Fruit fly (Drosophila melanogaster) whole organism, embryonic: ENCODE results near the gene CG31358.

Experiments used
- Awh ChIP-seq: fragments of 200-800 bp; sonication (Bioruptor generic); IDR thresholded peaks from 2 replicates; pipeline ENCODE4, ENCODE4 v1.3.6; 2022; ENCODE audit warnings: missing biosample characterization, missing genetic modification characterization
- CG10267 ChIP-seq: fragments of 200-800 bp; sonication (Bioruptor generic); optimal IDR thresholded peaks from 2 replicates; lab custom pipeline; 2018; ENCODE audit warnings: missing biosample characterization, mild to moderate bottlenecking, missing genetic modification characterization, moderate library complexity
- CG10543 ChIP-seq: fragments of 200-800 bp; sonication (Bioruptor generic); optimal IDR thresholded peaks from 3 replicates; lab custom pipeline; 2017; ENCODE audit warnings: missing biosample characterization, mild to moderate bottlenecking, missing genetic modification characterization, moderate library complexity
- CG11696 ChIP-seq: fragments of 200-800 bp; sonication (Bioruptor generic); IDR thresholded peaks from 2 replicates; pipeline ENCODE4 v1.3.6; 2022; ENCODE audit warnings: missing biosample characterization, missing genetic modification characterization
- CG14441 ChIP-seq: fragments of 200-800 bp; sonication (Bioruptor generic); IDR thresholded peaks from 2 replicates; pipeline ENCODE4 v1.3.6; 2022; ENCODE audit warnings: missing biosample characterization, missing genetic modification characterization
- CG15479 ChIP-seq: fragments of 200-800 bp; sonication (Bioruptor generic); optimal IDR thresholded peaks from 3 replicates; lab custom pipeline; 2019; ENCODE audit warnings: missing biosample characterization, mild to moderate bottlenecking, missing genetic modification characterization, moderate library complexity
- CG15514 ChIP-seq: fragments of 200-800 bp; sonication (Bioruptor generic); optimal IDR thresholded peaks from 3 replicates; lab custom pipeline; 2017; ENCODE audit warnings: missing biosample characterization, missing genetic modification characterization, mild to moderate bottlenecking, moderate library complexity, missing genetic modification reagents
- CG17186 ChIP-seq: fragments of 200-800 bp; sonication (Bioruptor generic); optimal IDR thresholded peaks from 3 replicates; lab custom pipeline; 2017; ENCODE audit warnings: missing biosample characterization, missing genetic modification reagents, missing genetic modification characterization
- CG17385 ChIP-seq: fragments of 200-800 bp; sonication (Bioruptor generic); optimal IDR thresholded peaks from 3 replicates; lab custom pipeline; 2018; ENCODE audit warnings: missing biosample characterization, mild to moderate bottlenecking, missing genetic modification characterization
- CG30020 ChIP-seq: fragments of 200-800 bp; optimal IDR thresholded peaks from 2 replicates; lab custom pipeline; 2019; ENCODE audit warnings: missing biosample characterization, mild to moderate bottlenecking, missing genetic modification characterization, moderate library complexity
- CG34376 ChIP-seq: fragments of 200-800 bp; sonication (Bioruptor generic); optimal IDR thresholded peaks from 2 replicates; lab custom pipeline; 2018; ENCODE audit warnings: missing biosample characterization, mild to moderate bottlenecking, missing genetic modification characterization
- CG34422 ChIP-seq: fragments of 200-800 bp; sonication (Bioruptor generic); IDR thresholded peaks from 3 replicates; pipeline ENCODE4 v1.3.6; 2022; ENCODE audit warnings: missing biosample characterization, missing genetic modification characterization
- CG4617 ChIP-seq: fragments of 200-800 bp; sonication (Bioruptor generic); optimal IDR thresholded peaks from 3 replicates; lab custom pipeline; 2016; ENCODE audit warnings: missing biosample characterization, missing genetic modification characterization, borderline replicate concordance
- CG4854 ChIP-seq: fragments of 200-800 bp; sonication (Bioruptor generic); optimal IDR thresholded peaks from 2 replicates; lab custom pipeline; 2016; ENCODE audit warnings: missing biosample characterization, missing genetic modification characterization, inconsistent platforms
- CG6654 ChIP-seq: fragments of 200-800 bp; sonication (Bioruptor generic); optimal IDR thresholded peaks from 2 replicates; lab custom pipeline; 2017; ENCODE audit warnings: missing biosample characterization, mild to moderate bottlenecking, missing genetic modification characterization
- CG7271 ChIP-seq: fragments of 200-800 bp; sonication (Bioruptor generic); optimal IDR thresholded peaks from 2 replicates; lab custom pipeline; 2018; ENCODE audit warnings: missing biosample characterization, mild to moderate bottlenecking, missing genetic modification characterization, moderate library complexity
- CG8281 ChIP-seq: fragments of 200-800 bp; sonication (Bioruptor generic); optimal IDR thresholded peaks from 2 replicates; lab custom pipeline; 2018; ENCODE audit warnings: missing biosample characterization, mild to moderate bottlenecking, missing genetic modification characterization, moderate library complexity
- CG8924 ChIP-seq: fragments of 200-800 bp; optimal IDR thresholded peaks from 3 replicates; lab custom pipeline; 2019; ENCODE audit warnings: missing biosample characterization, mild to moderate bottlenecking, missing genetic modification characterization, moderate library complexity
- CG8944 ChIP-seq: fragments of 200-800 bp; sonication (Bioruptor generic); optimal IDR thresholded peaks from 3 replicates; lab custom pipeline; 2016; ENCODE audit warnings: missing biosample characterization, missing genetic modification characterization
- Camta ChIP-seq: fragments of 200-800 bp; sonication (Bioruptor generic); optimal IDR thresholded peaks from 2 replicates; lab custom pipeline; 2016; ENCODE audit warnings: missing biosample characterization, missing genetic modification characterization
- CkIIα-i1 ChIP-seq: fragments of 200-800 bp; sonication (Bioruptor generic); IDR thresholded peaks from 2 replicates; pipeline ENCODE4 v1.3.6; 2022; ENCODE audit warnings: missing biosample characterization, missing genetic modification characterization
- D19A ChIP-seq: fragments of 200-800 bp; optimal IDR thresholded peaks from 3 replicates; lab custom pipeline; 2019; ENCODE audit warnings: missing biosample characterization, mild to moderate bottlenecking, missing genetic modification characterization, moderate library complexity
- Dad ChIP-seq: fragments of 200-800 bp; sonication (Bioruptor generic); optimal IDR thresholded peaks from 3 replicates; lab custom pipeline; 2016; ENCODE audit warnings: missing biosample characterization, missing genetic modification characterization
- Eip74EF ChIP-seq, 2 experiments: fragments of 200-800 bp in 1 of 2; fragments of >200 bp in 1 of 2; sonication (Bioruptor generic) in 1 of 2; optimal IDR thresholded peaks; 2 replicates each; lab custom pipeline; 2017 to 2019; ENCODE audit warnings: missing biosample characterization in 2 of 2, missing genetic modification characterization in 2 of 2, mild to moderate bottlenecking in 1 of 2, moderate library complexity in 1 of 2
- Hr51 ChIP-seq, 2 experiments: fragments of 200-800 bp; sonication (Bioruptor generic); optimal IDR thresholded peaks; 2 replicates in 1 of 2; 3 replicates in 1 of 2; lab custom pipeline; 2016 to 2018; ENCODE audit warnings: missing biosample characterization in 2 of 2, missing genetic modification characterization in 2 of 2, mild to moderate bottlenecking in 1 of 2, moderate library complexity in 1 of 2
- MBD-R2 ChIP-seq: fragments of 200-800 bp; sonication (Bioruptor generic); IDR thresholded peaks from 2 replicates; pipeline ENCODE4 v1.3.6; 2022; ENCODE audit warnings: missing biosample characterization, missing genetic modification characterization
- NFAT ChIP-seq: fragments of 200-800 bp; sonication (Bioruptor generic); IDR thresholded peaks from 2 replicates; pipeline ENCODE4 v1.3.6; 2022; ENCODE audit warnings: missing biosample characterization, missing genetic modification characterization
- NK7.1 ChIP-seq: fragments of 200-800 bp; sonication (Bioruptor generic); optimal IDR thresholded peaks from 3 replicates; lab custom pipeline; 2016; ENCODE audit warnings: missing biosample characterization, missing genetic modification characterization
- Neu2 ChIP-seq: fragments of 200-800 bp; sonication (Bioruptor generic); optimal IDR thresholded peaks from 3 replicates; lab custom pipeline; 2016; ENCODE audit warnings: missing biosample characterization, missing genetic modification characterization, borderline replicate concordance
- Nf-YA ChIP-seq: fragments of 200-800 bp; sonication (Bioruptor generic); IDR thresholded peaks from 2 replicates; pipeline ENCODE4 v1.3.6; 2022; ENCODE audit warnings: missing biosample characterization, missing genetic modification characterization
- Oaz ChIP-seq: fragments of 200-800 bp; sonication (Bioruptor generic); IDR thresholded peaks from 2 replicates; pipeline ENCODE4 v1.3.6; 2022; ENCODE audit warnings: missing biosample characterization, missing genetic modification characterization
- Pdp1 ChIP-seq, 2 experiments: fragments of 200-800 bp; sonication (Bioruptor generic); optimal IDR thresholded peaks; 3 replicates each; lab custom pipeline; 2016; ENCODE audit warnings: missing biosample characterization in 2 of 2, missing genetic modification characterization in 2 of 2, mild to moderate bottlenecking in 1 of 2, moderate library complexity in 1 of 2
- Spps ChIP-seq: fragments of 200-800 bp; sonication (Bioruptor generic); optimal IDR thresholded peaks from 2 replicates; lab custom pipeline; 2018; ENCODE audit warnings: missing biosample characterization, mild to moderate bottlenecking, missing genetic modification characterization
- Tbp ChIP-seq: fragments of >200 bp; optimal IDR thresholded peaks from 2 replicates; lab custom pipeline; 2018; ENCODE audit warnings: missing biosample characterization, missing genetic modification characterization
- ap ChIP-seq: fragments of 200-800 bp; sonication (Bioruptor generic); IDR thresholded peaks from 2 replicates; pipeline ENCODE4 v1.3.6; 2022; ENCODE audit warnings: missing biosample characterization, missing genetic modification characterization
- br ChIP-seq: fragments of >200 bp; optimal IDR thresholded peaks from 2 replicates; lab custom pipeline; 2017
- bsh ChIP-seq, 2 experiments: fragments of 200-800 bp; sonication (Bioruptor generic); optimal IDR thresholded peaks; 2 replicates each; lab custom pipeline; 2017 to 2018; ENCODE audit warnings: mild to moderate bottlenecking in 2 of 2, missing biosample characterization in 2 of 2, missing genetic modification characterization in 2 of 2, moderate library complexity in 1 of 2
- corto ChIP-seq: fragments of 200-800 bp; sonication (Bioruptor generic); optimal IDR thresholded peaks from 2 replicates; lab custom pipeline; 2016; ENCODE audit warnings: missing biosample characterization, mild to moderate bottlenecking, missing genetic modification characterization, moderate library complexity
- croc ChIP-seq: fragments of 200-800 bp; sonication (Bioruptor generic); conservative IDR thresholded peaks from 3 replicates; pipeline ENCODE4 v1.3.6; 2022; ENCODE audit warnings: missing biosample characterization, missing genetic modification characterization
- fd3F ChIP-seq: fragments of 200-800 bp; sonication (Bioruptor generic); optimal IDR thresholded peaks from 2 replicates; lab custom pipeline; 2018; ENCODE audit warnings: missing biosample characterization, mild to moderate bottlenecking, missing genetic modification characterization, moderate library complexity
- gem ChIP-seq: fragments of 200-800 bp; sonication (Bioruptor generic); optimal IDR thresholded peaks from 2 replicates; lab custom pipeline; 2019; ENCODE audit warnings: missing biosample characterization, mild to moderate bottlenecking, missing genetic modification characterization, moderate library complexity
- hb ChIP-seq: fragments of 200-800 bp; sonication (Bioruptor generic); IDR thresholded peaks from 3 replicates; pipeline ENCODE4 v1.3.6; 2022; ENCODE audit warnings: missing biosample characterization, missing genetic modification characterization; ENCODE audit not compliant: partially characterized antibody
- run ChIP-seq: fragments of 200-800 bp; sonication (Bioruptor generic); optimal IDR thresholded peaks from 3 replicates; lab custom pipeline; 2018; ENCODE audit warnings: missing biosample characterization, mild to moderate bottlenecking, missing genetic modification characterization
- sima ChIP-seq: fragments of 200-800 bp; sonication (Bioruptor generic); optimal IDR thresholded peaks from 2 replicates; lab custom pipeline; 2016; ENCODE audit warnings: missing biosample characterization, missing genetic modification characterization
- sob ChIP-seq: fragments of 200-800 bp; sonication (Bioruptor generic); IDR thresholded peaks from 2 replicates; pipeline ENCODE4 v1.3.6; 2022; ENCODE audit warnings: missing biosample characterization, missing genetic modification characterization
- sr ChIP-seq: fragments of 200-800 bp; sonication (Bioruptor generic); IDR thresholded peaks from 3 replicates; pipeline ENCODE4 v1.3.6; 2022; ENCODE audit warnings: missing biosample characterization, missing genetic modification characterization
- sug ChIP-seq: fragments of 200-800 bp; optimal IDR thresholded peaks from 2 replicates; lab custom pipeline; 2019; ENCODE audit warnings: missing biosample characterization, mild to moderate bottlenecking, missing genetic modification characterization, moderate library complexity
- trh ChIP-seq: fragments of 200-800 bp; sonication (Bioruptor generic); optimal IDR thresholded peaks from 2 replicates; lab custom pipeline; 2016; ENCODE audit warnings: missing biosample characterization, missing genetic modification characterization
- wor ChIP-seq: fragments of 200-800 bp; sonication (Bioruptor generic); IDR thresholded peaks from 2 replicates; pipeline ENCODE4 v1.3.6; 2022; ENCODE audit warnings: missing biosample characterization, missing genetic modification characterization
- zen2 ChIP-seq: fragments of 200-800 bp; sonication (Bioruptor generic); IDR thresholded peaks from 3 replicates; pipeline ENCODE4 v1.3.6; 2022; ENCODE audit warnings: missing biosample characterization, missing genetic modification characterization; ENCODE audit not compliant: partially characterized antibody

The CG31358 gene

dm6 chr3R:12016828-12017280, 14.7 kb downstream of the CG31358 start, which contains the start of the genes DCAF12 and Spt3 (continued):
- TF ChIP-seq bsh (GFP tag; optimal IDR thresholded peaks at IDR 0.05; lab: Kevin White, UChicago), result no peak
- TF ChIP-seq sob (GFP tag; lab: Robert Waterston, UW), result peak; percentile 43; the same call in 1 of the 2 replicates
- peak; percentile 22 for TF ChIP-seq fd3F (GFP tag; lab: Kevin White, UChicago)
- TF ChIP-seq CG8924 (tag; lab: Kevin White, UChicago), result peak; percentile 77
- TF ChIP-seq CG4854, result no peak
- TF ChIP-seq Pdp1 (GFP tag; optimal IDR thresholded peaks at IDR 0.05; lab: Kevin White, UChicago), result no peak
- no peak for TF ChIP-seq CG8281 (tag; lab: Kevin White, UChicago)
- no peak for TF ChIP-seq Eip74EF (GFP tag; optimal IDR thresholded peaks at IDR 0.05; lab: Kevin White, UChicago)
- TF ChIP-seq CG15514 (GFP tag; lab: Kevin White, UChicago), result peak; percentile 99
- TF ChIP-seq CkIIα-i1, result no peak
- no peak for TF ChIP-seq NFAT
- TF ChIP-seq sima, result no peak
- TF ChIP-seq ap (GFP tag; lab: Robert Waterston, UW), result no peak
- TF ChIP-seq CG17186 (GFP tag; lab: Kevin White, UChicago), result peak; percentile 2
- peak; percentile 30 for TF ChIP-seq NK7.1 (GFP tag; lab: Kevin White, UChicago)
- peak; percentile 70 for TF ChIP-seq CG10267
- TF ChIP-seq Camta (GFP tag; lab: Kevin White, UChicago), result no peak
- TF ChIP-seq Tbp (GFP tag; lab: Kevin White, UChicago), result no peak
- no peak for TF ChIP-seq CG15479
- TF ChIP-seq Spps (tag; lab: Kevin White, UChicago), result peak; percentile 28
- TF ChIP-seq CG4617 (GFP tag; lab: Kevin White, UChicago), result peak; percentile 44
- TF ChIP-seq Oaz, result no peak
- TF ChIP-seq CG34422, result peak; percentile 43; the same call in 2 of the 3 replicates
- no peak for TF ChIP-seq sr (GFP tag; lab: Robert Waterston, UW)
- TF ChIP-seq CG17385 (GFP tag; lab: Kevin White, UChicago), result no peak
- no peak for TF ChIP-seq CG34376 (GFP tag; lab: Kevin White, UChicago)
- no peak for TF ChIP-seq CG6654 (GFP tag; lab: Kevin White, UChicago)
- no peak for TF ChIP-seq CG8944 (GFP tag; lab: Kevin White, UChicago)
- no peak for TF ChIP-seq CG7271 (tag; lab: Kevin White, UChicago)
- TF ChIP-seq gem (tag; lab: Kevin White, UChicago), result peak; percentile 81
- peak in 1 of 2 experiments; percentile 41 for TF ChIP-seq Hr51 (GFP tag; optimal IDR thresholded peaks at IDR 0.05; lab: Kevin White, UChicago)
- TF ChIP-seq trh (GFP tag; lab: Kevin White, UChicago), result no peak
- peak; percentile 77; the same call in 2 of the 3 replicates for TF ChIP-seq zen2 (GFP tag; lab: Robert Waterston, UW)
- no peak for TF ChIP-seq Nf-YA (GFP tag; lab: Robert Waterston, UW)
- TF ChIP-seq corto, result no peak
- TF ChIP-seq hb (GFP tag; lab: Robert Waterston, UW), result peak; percentile 94
- TF ChIP-seq run (tag; lab: Kevin White, UChicago), result no peak
- TF ChIP-seq CG11696, result no peak
- TF ChIP-seq br (lab: Kevin White, UChicago), result no peak
- TF ChIP-seq Dad (GFP tag; lab: Kevin White, UChicago), result no peak
- no peak for TF ChIP-seq wor (GFP tag; lab: Robert Waterston, UW)
- TF ChIP-seq CG30020 (tag; lab: Kevin White, UChicago), result peak; percentile 69
- peak; percentile 55 for TF ChIP-seq D19A (tag; lab: Kevin White, UChicago)
- TF ChIP-seq Neu2 (GFP tag; lab: Kevin White, UChicago), result no peak
- TF ChIP-seq sug (tag; lab: Kevin White, UChicago), result no peak
- TF ChIP-seq croc (GFP tag; lab: Robert Waterston, UW), result peak; percentile 52; the same call in 2 of the 3 replicates
- TF ChIP-seq CG10543 (GFP tag; lab: Kevin White, UChicago), result peak; percentile 67
- TF ChIP-seq MBD-R2, result peak; percentile 92
- TF ChIP-seq Awh (GFP tag; lab: Robert Waterston, UW), result no peak
- TF ChIP-seq CG14441 (GFP tag; lab: Robert Waterston, UW), result peak; percentile 37; the same call in 1 of the 2 replicates
